Worm (Caenorhabditis elegans): ENCODE results near the gene bath-44.
A peak's percentile ranks its signal among the peaks of the same experiment; 100 is the strongest.
"Not testable (repeated sequence)": the region's sequence is repeated elsewhere in the genome, so short reads cannot be mapped to it uniquely, and the experiment has no call there.

The bath-44 gene

DNA sequence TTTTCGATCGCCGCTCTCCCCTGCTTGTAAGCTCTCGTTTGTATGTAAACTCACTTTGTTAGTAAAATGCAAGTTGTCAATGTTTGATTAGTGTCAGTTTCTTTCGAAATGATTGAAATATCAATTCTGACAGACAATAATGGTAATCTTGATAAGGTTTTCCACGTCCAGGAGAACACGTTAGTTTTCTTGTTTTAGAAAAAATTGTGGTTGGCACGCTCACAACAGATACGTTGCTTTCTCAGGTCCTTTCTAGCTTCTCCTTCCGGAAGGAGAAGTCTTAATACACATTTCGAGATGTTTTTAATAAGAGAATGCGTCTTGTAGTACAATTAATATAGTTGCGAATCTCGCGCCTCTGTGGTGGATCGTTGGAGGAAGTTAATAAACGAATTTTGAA, 26.0 kb upstream of the bath-44 start, which contains the start of gene F43E2.6:
Gene F43E2.6, minus strand, starts transcription at position 101 of the 400 bp plus-strand sequence.
- no peak for TF ChIP-seq klf-2 (GFP tag; conservative IDR thresholded peaks at IDR 0.05)
- TF ChIP-seq med-1 (GFP tag; optimal IDR thresholded peaks at IDR 0.05; ENCODE audit: insufficient read depth): no peak
- no peak for TF ChIP-seq cog-1 (tag; optimal IDR thresholded peaks at IDR 0.05)
- no peak for TF ChIP-seq ref-1 (GFP tag; conservative IDR thresholded peaks at IDR 0.05)
- no peak for TF ChIP-seq ztf-29 (GFP tag; IDR thresholded peaks at IDR 0.05)
- no peak for TF ChIP-seq tab-1 (GFP tag; IDR thresholded peaks at IDR 0.05)
- no peak for TF ChIP-seq T22C8.4 (GFP tag; IDR thresholded peaks at IDR 0.05)
- no peak for TF ChIP-seq flt-1 (GFP tag; IDR thresholded peaks at IDR 0.05)
- TF ChIP-seq ztf-23 (GFP tag; IDR thresholded peaks at IDR 0.05): no peak

- not testable (repeated sequence) for TF ChIP-seq klf-2 (GFP tag; conservative IDR thresholded peaks at IDR 0.05); T22C8.4 (GFP tag; IDR thresholded peaks at IDR 0.05); ref-1 (GFP tag; conservative IDR thresholded peaks at IDR 0.05)
These were observed 24.6 kb upstream of the bath-44 start, which contains the start of gene F43E2.11 for ce11 chrII:7370195-7370594. TSS of gene F43E2.11 (minus strand) at chrII:7370295.

- peak; percentile 11 for TF ChIP-seq med-1 (GFP tag; optimal IDR thresholded peaks at IDR 0.05; ENCODE audit: insufficient read depth)
- no peak for TF ChIP-seq klf-2 (GFP tag; conservative IDR thresholded peaks at IDR 0.05)
- no peak for TF ChIP-seq cog-1 (tag; optimal IDR thresholded peaks at IDR 0.05)
- no peak for TF ChIP-seq T22C8.4 (GFP tag; IDR thresholded peaks at IDR 0.05)
- no peak for TF ChIP-seq ref-1 (GFP tag; conservative IDR thresholded peaks at IDR 0.05)
- TF ChIP-seq ztf-23 (GFP tag; IDR thresholded peaks at IDR 0.05): no peak
These were observed 20.6 kb upstream of the bath-44 start, which contains the start of the genes mtch-1 and rpb-4 for ce11 chrII:7374143-7374542. TSS of gene mtch-1 (minus strand) at chrII:7374166. TSS of gene rpb-4 (plus strand) at chrII:7374495.

- TF ChIP-seq klf-2 (GFP tag; conservative IDR thresholded peaks at IDR 0.05): no peak
- no peak for TF ChIP-seq med-1 (GFP tag; optimal IDR thresholded peaks at IDR 0.05; ENCODE audit: insufficient read depth)
- TF ChIP-seq tab-1 (GFP tag; IDR thresholded peaks at IDR 0.05): no peak
- TF ChIP-seq ref-1 (GFP tag; conservative IDR thresholded peaks at IDR 0.05): no peak
- no peak for TF ChIP-seq T22C8.4 (GFP tag; IDR thresholded peaks at IDR 0.05)
- no peak for TF ChIP-seq ztf-29 (GFP tag; IDR thresholded peaks at IDR 0.05)
- TF ChIP-seq flt-1 (GFP tag; IDR thresholded peaks at IDR 0.05): no peak
- no peak for TF ChIP-seq ztf-23 (GFP tag; IDR thresholded peaks at IDR 0.05)
- TF ChIP-seq cog-1 (tag; optimal IDR thresholded peaks at IDR 0.05): no peak
These were observed 19.8 kb upstream of the bath-44 start, which contains the start of gene F43E2.1 for ce11 chrII:7374980-7375379. TSS of gene F43E2.1 (plus strand) at chrII:7375280.

- no peak for TF ChIP-seq klf-2 (GFP tag; conservative IDR thresholded peaks at IDR 0.05)
- no peak for TF ChIP-seq cog-1 (tag; optimal IDR thresholded peaks at IDR 0.05)
- no peak for TF ChIP-seq med-1 (GFP tag; optimal IDR thresholded peaks at IDR 0.05; ENCODE audit: insufficient read depth)
- TF ChIP-seq ztf-29 (GFP tag; IDR thresholded peaks at IDR 0.05): no peak
- TF ChIP-seq ref-1 (GFP tag; conservative IDR thresholded peaks at IDR 0.05): no peak
- no peak for TF ChIP-seq flt-1 (GFP tag; IDR thresholded peaks at IDR 0.05)
- no peak for TF ChIP-seq ztf-23 (GFP tag; IDR thresholded peaks at IDR 0.05)
- no peak for TF ChIP-seq tab-1 (GFP tag; IDR thresholded peaks at IDR 0.05)
- TF ChIP-seq T22C8.4 (GFP tag; IDR thresholded peaks at IDR 0.05): no peak
These were observed 15.7 kb upstream of the bath-44 start, which contains the start of gene C07D10.6 for ce11 chrII:7379021-7379420. TSS of gene C07D10.6 (plus strand) at chrII:7379321.

ce11 chrII:7381142-7381611, 13.6 kb upstream of the bath-44 start, which contains the start of gene C07D10.5:
TSS of gene C07D10.5 (plus strand) at chrII:7381561.
- TF ChIP-seq ztf-29 (GFP tag; IDR thresholded peaks at IDR 0.05) (no peak), tab-1 (GFP tag; IDR thresholded peaks at IDR 0.05) (no peak), ref-1 (GFP tag; conservative IDR thresholded peaks at IDR 0.05) (no peak), klf-2 (GFP tag; conservative IDR thresholded peaks at IDR 0.05) (no peak), T22C8.4 (GFP tag; IDR thresholded peaks at IDR 0.05) (no peak), cog-1 (tag; optimal IDR thresholded peaks at IDR 0.05) (no peak), flt-1 (GFP tag; IDR thresholded peaks at IDR 0.05) (no peak), med-1 (GFP tag; optimal IDR thresholded peaks at IDR 0.05; ENCODE audit: insufficient read depth) (no peak), ztf-23 (GFP tag; IDR thresholded peaks at IDR 0.05) (no peak)

ce11 chrII:7381947-7382346, 12.8 kb upstream of the bath-44 start:
- TF ChIP-seq med-1 (GFP tag; optimal IDR thresholded peaks at IDR 0.05; ENCODE audit: insufficient read depth): no peak
- TF ChIP-seq T22C8.4 (GFP tag; IDR thresholded peaks at IDR 0.05): no peak
- TF ChIP-seq flt-1 (GFP tag; IDR thresholded peaks at IDR 0.05): no peak
- no peak for TF ChIP-seq klf-2 (GFP tag; conservative IDR thresholded peaks at IDR 0.05)
- no peak for TF ChIP-seq ztf-23 (GFP tag; IDR thresholded peaks at IDR 0.05)
- no peak for TF ChIP-seq cog-1 (tag; optimal IDR thresholded peaks at IDR 0.05)
- TF ChIP-seq tab-1 (GFP tag; IDR thresholded peaks at IDR 0.05): no peak
- TF ChIP-seq ref-1 (GFP tag; conservative IDR thresholded peaks at IDR 0.05): no peak

- TF ChIP-seq med-1 (GFP tag; optimal IDR thresholded peaks at IDR 0.05; ENCODE audit: insufficient read depth): no peak
- TF ChIP-seq ztf-29 (GFP tag; IDR thresholded peaks at IDR 0.05): no peak
- TF ChIP-seq klf-2 (GFP tag; conservative IDR thresholded peaks at IDR 0.05): no peak
- no peak for TF ChIP-seq tab-1 (GFP tag; IDR thresholded peaks at IDR 0.05)
These were observed 9.3 kb upstream of the bath-44 start, which contains the start of gene sre-3 for ce11 chrII:7385442-7385841. TSS of gene sre-3 (plus strand) at chrII:7385742.

DNA sequence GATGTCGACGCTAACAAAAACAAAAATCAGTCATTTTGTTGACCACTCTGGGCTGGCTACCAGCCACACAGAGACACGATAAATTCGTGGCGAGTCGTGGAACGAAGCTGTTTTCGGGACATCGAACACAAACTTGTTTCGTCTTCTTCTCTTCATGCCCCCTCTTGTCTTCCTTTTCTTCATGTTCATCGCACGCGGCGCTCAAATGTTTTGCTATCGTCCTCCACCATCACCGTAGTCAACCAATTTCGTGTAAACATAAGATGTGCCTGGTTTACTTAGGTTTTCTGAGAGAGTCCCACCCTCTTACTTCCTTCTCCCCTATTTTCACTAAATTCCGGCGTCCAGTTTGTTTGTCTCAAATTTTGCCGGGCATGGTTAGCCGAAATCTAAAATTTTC, 4.4 kb upstream of the bath-44 start:
- no peak for TF ChIP-seq ztf-23 (GFP tag; IDR thresholded peaks at IDR 0.05)
- TF ChIP-seq T22C8.4 (GFP tag; IDR thresholded peaks at IDR 0.05): no peak
- no peak for TF ChIP-seq flt-1 (GFP tag; IDR thresholded peaks at IDR 0.05)
- no peak for TF ChIP-seq ref-1 (GFP tag; conservative IDR thresholded peaks at IDR 0.05)
- TF ChIP-seq ztf-29 (GFP tag; IDR thresholded peaks at IDR 0.05): no peak
- TF ChIP-seq cog-1 (tag; optimal IDR thresholded peaks at IDR 0.05): no peak
- TF ChIP-seq tab-1 (GFP tag; IDR thresholded peaks at IDR 0.05): no peak
- TF ChIP-seq med-1 (GFP tag; optimal IDR thresholded peaks at IDR 0.05; ENCODE audit: insufficient read depth): no peak
- TF ChIP-seq klf-2 (GFP tag; conservative IDR thresholded peaks at IDR 0.05): no peak
